Fruit fly (Drosophila melanogaster) whole organism, embryonic: Measurements from ENCODE around the gene CG31360.

ENCODE experiments used
- B-H1 ChIP-seq: fragments of 200-800 bp; sonication (Bioruptor generic); IDR thresholded peaks from 3 replicates; pipeline ENCODE4 v1.3.6; 2022; ENCODE audit warnings: missing biosample characterization, missing genetic modification characterization
- Blimp-1 ChIP-seq: fragments of 200-800 bp; sonication (Bioruptor generic); optimal IDR thresholded peaks from 3 replicates; lab custom pipeline; 2018; ENCODE audit warnings: missing biosample characterization, missing genetic modification characterization, mild to moderate bottlenecking, moderate library complexity, missing genetic modification reagents
- CG10366 ChIP-seq: fragments of 200-800 bp; sonication (Bioruptor generic); IDR thresholded peaks from 2 replicates; pipeline ENCODE4 v1.3.6; 2022; ENCODE audit warnings: missing biosample characterization, missing genetic modification characterization
- CG10462 ChIP-seq: fragments of 200-800 bp; sonication (Bioruptor generic); optimal IDR thresholded peaks from 2 replicates; lab custom pipeline; 2016; ENCODE audit warnings: missing biosample characterization, missing genetic modification characterization
- CG10979 ChIP-seq: fragments of 200-800 bp; sonication (Bioruptor generic); optimal IDR thresholded peaks from 2 replicates; lab custom pipeline; 2018; ENCODE audit warnings: missing biosample characterization, mild to moderate bottlenecking, missing genetic modification characterization, moderate library complexity
- CG11723 ChIP-seq: fragments of 200-800 bp; sonication (Bioruptor generic); optimal IDR thresholded peaks from 2 replicates; lab custom pipeline; 2017; ENCODE audit warnings: missing biosample characterization, mild to moderate bottlenecking, missing genetic modification characterization
- CG15601 ChIP-seq: fragments of 200-800 bp; sonication (Bioruptor generic); optimal IDR thresholded peaks from 3 replicates; lab custom pipeline; 2019; ENCODE audit warnings: missing biosample characterization, mild to moderate bottlenecking, missing genetic modification characterization, moderate library complexity
- CG15696 ChIP-seq: fragments of 200-800 bp; sonication (Bioruptor generic); optimal IDR thresholded peaks from 2 replicates; lab custom pipeline; 2019; ENCODE audit warnings: missing biosample characterization, mild to moderate bottlenecking, missing genetic modification characterization, moderate library complexity
- CG17359 ChIP-seq: fragments of 200-800 bp; sonication (Bioruptor generic); optimal IDR thresholded peaks from 3 replicates; lab custom pipeline; 2018; ENCODE audit warnings: missing biosample characterization, mild to moderate bottlenecking, missing genetic modification characterization, moderate library complexity
- CG18011 ChIP-seq: fragments of 200-800 bp; sonication (Bioruptor generic); optimal IDR thresholded peaks from 2 replicates; lab custom pipeline; 2017; ENCODE audit warnings: missing biosample characterization, missing genetic modification characterization, mild to moderate bottlenecking, moderate library complexity, missing genotype
- CG2129 ChIP-seq: fragments of 200-800 bp; sonication (Bioruptor generic); IDR thresholded peaks from 2 replicates; pipeline ENCODE4 v1.3.6; 2022; ENCODE audit warnings: missing biosample characterization, missing genetic modification characterization; ENCODE audit not compliant: partially characterized antibody
- CG3065 ChIP-seq: fragments of 200-800 bp; sonication (Bioruptor generic); optimal IDR thresholded peaks from 2 replicates; lab custom pipeline; 2016; ENCODE audit warnings: missing biosample characterization, missing genetic modification characterization
- CG5180 ChIP-seq: fragments of 200-800 bp; sonication (Bioruptor generic); optimal IDR thresholded peaks from 3 replicates; lab custom pipeline; 2017; ENCODE audit warnings: missing biosample characterization, missing genetic modification characterization, mild to moderate bottlenecking, moderate library complexity, missing genetic modification reagents
- Dip3 ChIP-seq: fragments of 200-800 bp; sonication (Bioruptor generic); optimal IDR thresholded peaks from 3 replicates; lab custom pipeline; 2016; ENCODE audit warnings: missing biosample characterization, missing genetic modification characterization
- Dref ChIP-seq: fragments of 200-800 bp; sonication (Bioruptor generic); IDR thresholded peaks from 2 replicates; pipeline ENCODE4 v1.3.6; 2022; ENCODE audit warnings: missing biosample characterization, missing genetic modification characterization
- Drgx ChIP-seq: fragments of 200-800 bp; sonication (Bioruptor generic); IDR thresholded peaks from 2 replicates; pipeline ENCODE4 v1.3.6; 2022; ENCODE audit warnings: missing biosample characterization, missing genetic modification characterization
- Gug ChIP-seq: fragments of 200-800 bp; sonication (Bioruptor generic); IDR thresholded peaks from 4 replicates; pipeline ENCODE4 v1.3.6; 2022; ENCODE audit warnings: missing biosample characterization, missing genetic modification characterization
- H15 ChIP-seq: fragments of 200-800 bp; sonication (Bioruptor generic); IDR thresholded peaks from 3 replicates; pipeline ENCODE4 v1.3.6; 2022; ENCODE audit warnings: missing biosample characterization, missing genetic modification characterization
- Hr78 ChIP-seq, 2 experiments: fragments of 200-800 bp in 1 of 2; fragments of >200 bp in 1 of 2; sonication (Bioruptor generic) in 1 of 2; optimal IDR thresholded peaks; 2 replicates each; lab custom pipeline; 2017 to 2019; ENCODE audit warnings: missing biosample characterization in 2 of 2, missing genetic modification characterization in 2 of 2, mild to moderate bottlenecking in 1 of 2, moderate library complexity in 1 of 2
- Jarid2 ChIP-seq: fragments of 200-800 bp; sonication (Bioruptor generic); optimal IDR thresholded peaks from 3 replicates; lab custom pipeline; 2017; ENCODE audit warnings: mild to moderate bottlenecking, missing biosample characterization, missing genetic modification reagents, missing genetic modification characterization
- Med ChIP-seq: fragments of 200-800 bp; sonication (Bioruptor generic); peaks from one replicate; lab custom pipeline; 2016; ENCODE audit warnings: missing biosample characterization, missing genetic modification characterization, mild to moderate bottlenecking, inconsistent platforms, moderate library complexity
- NK7.1 ChIP-seq: fragments of 200-800 bp; sonication (Bioruptor generic); optimal IDR thresholded peaks from 3 replicates; lab custom pipeline; 2016; ENCODE audit warnings: missing biosample characterization, missing genetic modification characterization
- Pdp1 ChIP-seq, 2 experiments: fragments of 200-800 bp; sonication (Bioruptor generic); optimal IDR thresholded peaks; 3 replicates each; lab custom pipeline; 2016; ENCODE audit warnings: missing biosample characterization in 2 of 2, missing genetic modification characterization in 2 of 2, mild to moderate bottlenecking in 1 of 2, moderate library complexity in 1 of 2
- Ravus ChIP-seq: fragments of 200-800 bp; sonication (Bioruptor generic); IDR thresholded peaks from 2 replicates; pipeline ENCODE4 v1.3.6; 2022; ENCODE audit warnings: missing biosample characterization, missing genetic modification characterization
- Rfx ChIP-seq: fragments of 200-800 bp; sonication (Bioruptor generic); IDR thresholded peaks from 2 replicates; pipeline ENCODE4 v1.3.6; 2022; ENCODE audit warnings: missing biosample characterization, missing genetic modification characterization
- Rx ChIP-seq: fragments of 200-800 bp; sonication (Bioruptor generic); IDR thresholded peaks from 2 replicates; pipeline ENCODE4 v1.3.6; 2022; ENCODE audit warnings: missing biosample characterization, missing genetic modification characterization
- ase ChIP-seq: fragments of 200-800 bp; sonication (Bioruptor generic); IDR thresholded peaks from 3 replicates; pipeline ENCODE4 v1.3.6; 2022; ENCODE audit warnings: missing biosample characterization, missing genetic modification characterization
- bigmax ChIP-seq: fragments of 200-800 bp; sonication (Bioruptor generic); optimal IDR thresholded peaks from 2 replicates; lab custom pipeline; 2018; ENCODE audit warnings: missing biosample characterization, mild to moderate bottlenecking, missing genetic modification characterization
- cg ChIP-seq: fragments of 200-800 bp; sonication (Bioruptor generic); optimal IDR thresholded peaks from 3 replicates; lab custom pipeline; 2019; ENCODE audit warnings: missing biosample characterization, mild to moderate bottlenecking, missing genetic modification characterization, moderate library complexity
- crp ChIP-seq, 2 experiments: fragments of 200-800 bp; sonication (Bioruptor generic); optimal IDR thresholded peaks; 2 replicates in 1 of 2; 3 replicates in 1 of 2; lab custom pipeline; 2017; ENCODE audit warnings: missing biosample characterization in 2 of 2, missing genetic modification characterization in 2 of 2, mild to moderate bottlenecking in 1 of 2, moderate library complexity in 1 of 2
- da ChIP-seq: fragments of 200-800 bp; sonication (Bioruptor generic); optimal IDR thresholded peaks from 2 replicates; lab custom pipeline; 2016; ENCODE audit warnings: missing biosample characterization, missing genetic modification characterization
- dpn ChIP-seq, 2 experiments: fragments of 200-800 bp; sonication (Bioruptor generic); optimal IDR thresholded peaks; 3 replicates each; lab custom pipeline; 2016; ENCODE audit warnings: missing biosample characterization in 2 of 2, missing genetic modification characterization in 2 of 2
- fu2 ChIP-seq: fragments of 200-800 bp; sonication (Bioruptor generic); optimal IDR thresholded peaks from 2 replicates; lab custom pipeline; 2016; ENCODE audit warnings: missing biosample characterization, missing genetic modification characterization
- gsb-n ChIP-seq: fragments of 200-800 bp; sonication (Bioruptor generic); optimal IDR thresholded peaks from 3 replicates; lab custom pipeline; 2018; ENCODE audit warnings: missing biosample characterization, mild to moderate bottlenecking, missing genetic modification characterization
- ken ChIP-seq: fragments of 200-800 bp; sonication (Bioruptor generic); IDR thresholded peaks from 3 replicates; pipeline ENCODE4 v1.3.6; 2022; ENCODE audit warnings: missing biosample characterization, missing genetic modification characterization
- klu ChIP-seq: fragments of 200-800 bp; sonication (Bioruptor generic); IDR thresholded peaks from 2 replicates; pipeline ENCODE4 v1.3.6; 2022; ENCODE audit warnings: missing biosample characterization, missing genetic modification characterization
- kni ChIP-seq: fragments of 200-800 bp; sonication (Bioruptor generic); optimal IDR thresholded peaks from 3 replicates; lab custom pipeline; 2017; ENCODE audit warnings: mild to moderate bottlenecking, missing biosample characterization, missing genetic modification reagents, missing genetic modification characterization
- nerfin-1 ChIP-seq: fragments of 200-800 bp; sonication (Bioruptor generic); optimal IDR thresholded peaks from 3 replicates; lab custom pipeline; 2019; ENCODE audit warnings: missing biosample characterization, mild to moderate bottlenecking, missing genetic modification characterization, moderate library complexity
- nom ChIP-seq: fragments of 200-800 bp; sonication (Bioruptor generic); optimal IDR thresholded peaks from 2 replicates; lab custom pipeline; 2017; ENCODE audit warnings: missing biosample characterization, missing genetic modification characterization, mild to moderate bottlenecking, moderate library complexity, missing genetic modification reagents
- pnt ChIP-seq: fragments of 200-800 bp; sonication (Bioruptor generic); optimal IDR thresholded peaks from 3 replicates; lab custom pipeline; 2016; ENCODE audit warnings: missing biosample characterization, missing genetic modification characterization
- prd ChIP-seq, 3 experiments: fragments of >200 bp in 2 of 3; fragments of 200-800 bp in 1 of 3; sonication (Bioruptor generic) in 1 of 3; optimal IDR thresholded peaks in 2 of 3; IDR thresholded peaks in 1 of 3; 2 replicates in 2 of 3; 3 replicates in 1 of 3; pipeline versions ENCODE4 v1.3.6 to Lab custom; 2017 to 2022; ENCODE audit warnings: missing biosample characterization in 1 of 3, missing genetic modification characterization in 1 of 3
- sens ChIP-seq: fragments of 200-800 bp; sonication (Bioruptor generic); peaks from one replicate; lab custom pipeline; 2016; ENCODE audit warnings: missing biosample characterization, missing genetic modification characterization
- slou ChIP-seq: fragments of 200-800 bp; sonication (Bioruptor generic); optimal IDR thresholded peaks from 3 replicates; lab custom pipeline; 2016; ENCODE audit warnings: missing biosample characterization, missing genetic modification characterization
- tap ChIP-seq: fragments of 200-800 bp; optimal IDR thresholded peaks from 3 replicates; lab custom pipeline; 2019; ENCODE audit warnings: missing biosample characterization, mild to moderate bottlenecking, missing genetic modification characterization, moderate library complexity
- tgo ChIP-seq: fragments of 200-800 bp; sonication (Bioruptor generic); IDR thresholded peaks from 3 replicates; pipeline ENCODE4 v1.3.6; 2022; ENCODE audit warnings: missing biosample characterization, missing genetic modification characterization
- unpg ChIP-seq: fragments of 200-800 bp; sonication (Bioruptor generic); optimal IDR thresholded peaks from 3 replicates; lab custom pipeline; 2018; ENCODE audit warnings: missing biosample characterization, mild to moderate bottlenecking, missing genetic modification characterization, moderate library complexity
- wor ChIP-seq: fragments of 200-800 bp; sonication (Bioruptor generic); IDR thresholded peaks from 2 replicates; pipeline ENCODE4 v1.3.6; 2022; ENCODE audit warnings: missing biosample characterization, missing genetic modification characterization
- z ChIP-seq: fragments of 200-800 bp; sonication (Bioruptor generic); IDR thresholded peaks from 3 replicates; pipeline ENCODE4 v1.3.6; 2022; ENCODE audit warnings: missing biosample characterization, missing genetic modification characterization

Gene CG31360

DNA sequence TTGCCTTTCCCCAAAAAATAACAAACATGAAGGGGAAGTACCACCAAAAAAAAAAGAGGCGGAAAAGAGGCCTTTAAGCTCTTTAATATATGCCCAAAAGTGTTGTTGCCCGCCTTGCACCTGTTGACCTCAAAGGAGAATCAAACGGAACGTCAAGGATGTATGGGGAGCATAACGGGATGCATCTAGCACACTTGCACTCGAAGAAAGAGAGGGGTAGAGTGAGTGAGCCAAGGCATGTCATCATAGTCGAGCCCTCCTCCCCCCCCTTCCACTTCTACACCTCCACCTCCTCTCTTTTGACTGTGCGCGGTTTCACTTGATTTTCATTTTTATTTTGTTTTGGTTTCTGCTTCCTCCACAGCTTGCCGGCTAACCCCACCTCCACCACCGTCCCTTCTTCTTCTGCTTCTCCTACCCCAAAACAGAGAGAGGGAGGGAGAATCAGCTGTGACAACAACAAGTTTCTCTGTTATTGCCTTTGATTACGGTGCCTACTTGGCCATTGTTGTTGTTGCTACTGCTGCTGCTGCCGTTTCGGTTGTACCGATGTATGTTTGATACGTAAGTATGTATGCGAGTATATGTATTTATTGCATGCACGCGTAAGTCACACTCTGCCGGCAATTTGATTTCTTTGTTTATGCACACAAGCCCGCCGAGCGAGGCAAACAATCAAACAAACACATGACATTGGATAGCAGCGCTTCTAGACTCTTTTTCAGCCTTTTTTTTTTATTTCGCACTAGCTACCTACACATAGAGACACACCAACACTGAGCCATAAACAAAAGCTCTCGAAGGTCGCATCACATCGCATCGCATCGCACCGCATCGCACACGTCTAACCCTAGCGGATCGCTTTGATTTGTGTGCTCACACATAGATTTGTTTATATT, 28.0 kb downstream of the CG31360 start:
- TF ChIP-seq CG11723 (GFP tag; lab: Kevin White, UChicago): no peak
- no peak for TF ChIP-seq fu2 (GFP tag; lab: Kevin White, UChicago)
- no peak for TF ChIP-seq CG17359 (tag; lab: Kevin White, UChicago)
- TF ChIP-seq Med (GFP tag; lab: Kevin White, UChicago): peak; percentile 25
- TF ChIP-seq slou: no peak
- TF ChIP-seq NK7.1 (GFP tag; lab: Kevin White, UChicago): no peak
- no peak for TF ChIP-seq ase (GFP tag; lab: Robert Waterston, UW)
- no peak for TF ChIP-seq Rfx (GFP tag; lab: Robert Waterston, UW)
- no peak for TF ChIP-seq wor (GFP tag; lab: Robert Waterston, UW)
- no peak for TF ChIP-seq CG10979 (tag; lab: Kevin White, UChicago)
- TF ChIP-seq unpg: no peak
- TF ChIP-seq CG5180 (GFP tag; lab: Kevin White, UChicago): peak; percentile 14
- TF ChIP-seq CG2129 (GFP tag; lab: Robert Waterston, UW): no peak
- no peak for TF ChIP-seq tgo (GFP tag; lab: Robert Waterston, UW)
- no peak for TF ChIP-seq da (GFP tag; lab: Kevin White, UChicago)
- TF ChIP-seq klu (GFP tag; lab: Robert Waterston, UW): no peak
- peak; percentile 11 for TF ChIP-seq bigmax
- peak; percentile 55 for TF ChIP-seq kni (GFP tag; lab: Kevin White, UChicago)
- TF ChIP-seq nerfin-1: no peak
- no peak for TF ChIP-seq CG10366 (GFP tag; lab: Robert Waterston, UW)
- TF ChIP-seq Dref (GFP tag; lab: Robert Waterston, UW): no peak
- TF ChIP-seq CG15601 (tag; lab: Kevin White, UChicago): no peak
- no peak; the same call in 1 of the 2 replicates for TF ChIP-seq Drgx
- TF ChIP-seq CG18011 (GFP tag; lab: Kevin White, UChicago): no peak
- TF ChIP-seq prd (optimal IDR thresholded peaks at IDR 0.05; lab: Kevin White, UChicago): no peak
- TF ChIP-seq prd (GFP tag; IDR thresholded peaks at IDR 0.05; lab: Robert Waterston, UW): no peak
- no peak for TF ChIP-seq CG15696 (tag; lab: Kevin White, UChicago)
- TF ChIP-seq gsb-n: peak; percentile 18
- TF ChIP-seq pnt (GFP tag; lab: Kevin White, UChicago): no peak
- TF ChIP-seq dpn (GFP tag; optimal IDR thresholded peaks at IDR 0.05; lab: Kevin White, UChicago): no peak
- TF ChIP-seq B-H1 (GFP tag; lab: Robert Waterston, UW): no peak
- peak; percentile 62 for TF ChIP-seq sens (GFP tag; lab: Kevin White, UChicago)
- TF ChIP-seq CG10462: no peak
- no peak for TF ChIP-seq CG3065 (GFP tag; lab: Kevin White, UChicago)
- TF ChIP-seq Gug (GFP tag; lab: Robert Waterston, UW): no peak
- TF ChIP-seq Ravus (GFP tag; lab: Robert Waterston, UW): no peak
- TF ChIP-seq H15 (GFP tag; lab: Robert Waterston, UW): no peak
- TF ChIP-seq Pdp1 (GFP tag; optimal IDR thresholded peaks at IDR 0.05; lab: Kevin White, UChicago): peak in 1 of 2 experiments; percentile 51
- TF ChIP-seq nom: peak; percentile 48
- TF ChIP-seq Dip3: no peak
- TF ChIP-seq Hr78 (GFP tag; optimal IDR thresholded peaks at IDR 0.05; lab: Kevin White, UChicago): no peak
- no peak for TF ChIP-seq Rx (GFP tag; lab: Robert Waterston, UW)
- no peak for TF ChIP-seq tap
- TF ChIP-seq Jarid2 (GFP tag; lab: Kevin White, UChicago): no peak
- peak; percentile 73; the same call in 2 of the 3 replicates for TF ChIP-seq z (GFP tag; lab: Robert Waterston, UW)
- peak in 1 of 2 experiments; percentile 72 for TF ChIP-seq crp (GFP tag; optimal IDR thresholded peaks at IDR 0.05; lab: Kevin White, UChicago)
- TF ChIP-seq Blimp-1 (GFP tag; lab: Kevin White, UChicago): peak; percentile 46
- TF ChIP-seq cg (GFP tag; lab: Kevin White, UChicago): peak; percentile 57
- no peak for TF ChIP-seq ken (GFP tag; lab: Robert Waterston, UW)
